Fruit fly (Drosophila melanogaster) whole organism, embryonic: ENCODE results near the gene CG10801.
A peak's percentile ranks its signal among the peaks of the same experiment; 100 is the strongest.

Experiments
- ATbp ChIP-seq: fragments of 200-800 bp; sonication (Bioruptor generic); optimal IDR thresholded peaks from 2 replicates; lab custom pipeline; 2017; ENCODE audit warnings: missing biosample characterization, mild to moderate bottlenecking, missing genetic modification characterization, missing genetic modification reagents
- CG10543 ChIP-seq: fragments of 200-800 bp; sonication (Bioruptor generic); optimal IDR thresholded peaks from 3 replicates; lab custom pipeline; 2017; ENCODE audit warnings: missing biosample characterization, mild to moderate bottlenecking, missing genetic modification characterization, moderate library complexity
- CG10565 ChIP-seq: fragments of 200-800 bp; sonication (Bioruptor generic); optimal IDR thresholded peaks from 3 replicates; lab custom pipeline; 2016; ENCODE audit warnings: missing biosample characterization, mild to moderate bottlenecking, missing genetic modification characterization
- CG11247 ChIP-seq: fragments of 200-800 bp; sonication (Bioruptor generic); IDR thresholded peaks from 2 replicates; pipeline ENCODE4 v1.3.6; 2022; ENCODE audit warnings: missing biosample characterization, missing genetic modification characterization
- CG12659 ChIP-seq: fragments of 200-800 bp; sonication (Bioruptor generic); optimal IDR thresholded peaks from 3 replicates; lab custom pipeline; 2017; ENCODE audit warnings: mild to moderate bottlenecking, missing biosample characterization, missing genetic modification reagents, missing genetic modification characterization
- CG12744 ChIP-seq: fragments of 200-800 bp; sonication (Bioruptor generic); optimal IDR thresholded peaks from 2 replicates; lab custom pipeline; 2016; ENCODE audit warnings: missing biosample characterization, missing genetic modification characterization
- CG13296 ChIP-seq: fragments of 200-800 bp; sonication (Bioruptor generic); optimal IDR thresholded peaks from 3 replicates; lab custom pipeline; 2018; ENCODE audit warnings: missing biosample characterization, mild to moderate bottlenecking, missing genetic modification characterization
- CG14667 ChIP-seq: fragments of 200-800 bp; sonication (Bioruptor generic); IDR thresholded peaks from 2 replicates; pipeline ENCODE4 v1.3.6; 2022; ENCODE audit warnings: missing biosample characterization, missing genetic modification characterization
- CG14860 ChIP-seq: fragments of 200-800 bp; sonication (Bioruptor generic); IDR thresholded peaks from 3 replicates; pipeline ENCODE4 v1.3.6; 2022; ENCODE audit warnings: missing biosample characterization, missing genetic modification characterization; ENCODE audit not compliant: partially characterized antibody
- CG16815 ChIP-seq: fragments of 200-800 bp; sonication (Bioruptor generic); optimal IDR thresholded peaks from 3 replicates; lab custom pipeline; 2017; ENCODE audit warnings: missing biosample characterization, mild to moderate bottlenecking, missing genetic modification characterization
- CG17385 ChIP-seq: fragments of 200-800 bp; sonication (Bioruptor generic); optimal IDR thresholded peaks from 3 replicates; lab custom pipeline; 2018; ENCODE audit warnings: missing biosample characterization, mild to moderate bottlenecking, missing genetic modification characterization
- CG2678 ChIP-seq: fragments of 200-800 bp; sonication (Bioruptor generic); optimal IDR thresholded peaks from 3 replicates; lab custom pipeline; 2019; ENCODE audit warnings: missing biosample characterization, mild to moderate bottlenecking, missing genetic modification characterization, moderate library complexity
- CG2712 ChIP-seq: fragments of 200-800 bp; optimal IDR thresholded peaks from 3 replicates; lab custom pipeline; 2019; ENCODE audit warnings: missing biosample characterization, mild to moderate bottlenecking, missing genetic modification characterization, moderate library complexity
- CG3065 ChIP-seq: fragments of 200-800 bp; sonication (Bioruptor generic); optimal IDR thresholded peaks from 2 replicates; lab custom pipeline; 2016; ENCODE audit warnings: missing biosample characterization, missing genetic modification characterization
- CG31388 ChIP-seq: fragments of 200-800 bp; sonication (Bioruptor generic); optimal IDR thresholded peaks from 2 replicates; lab custom pipeline; 2016; ENCODE audit warnings: missing biosample characterization, missing genetic modification characterization
- CG34224 ChIP-seq: fragments of 200-800 bp; sonication (Bioruptor generic); IDR thresholded peaks from 3 replicates; pipeline ENCODE4 v1.3.6; 2022; ENCODE audit warnings: missing biosample characterization, missing genetic modification characterization; ENCODE audit not compliant: partially characterized antibody
- CG3995 ChIP-seq: fragments of 200-800 bp; sonication (Bioruptor generic); optimal IDR thresholded peaks from 3 replicates; lab custom pipeline; 2016; ENCODE audit warnings: missing biosample characterization, missing genetic modification characterization
- CG5245 ChIP-seq: fragments of 200-800 bp; sonication (Bioruptor generic); optimal IDR thresholded peaks from 3 replicates; lab custom pipeline; 2016; ENCODE audit warnings: missing biosample characterization, missing genetic modification characterization
- CG6791 ChIP-seq: fragments of 200-800 bp; sonication (Bioruptor generic); IDR thresholded peaks from 3 replicates; pipeline ENCODE4 v1.3.6; 2022; ENCODE audit warnings: missing biosample characterization, missing genetic modification characterization; ENCODE audit not compliant: partially characterized antibody
- CG7357 ChIP-seq: fragments of 200-800 bp; sonication (Bioruptor generic); IDR thresholded peaks from 3 replicates; pipeline ENCODE4 v1.3.6; 2022; ENCODE audit warnings: missing biosample characterization, missing genetic modification characterization
- CG7745 ChIP-seq: fragments of 200-800 bp; sonication (Bioruptor generic); optimal IDR thresholded peaks from 2 replicates; lab custom pipeline; 2018; ENCODE audit warnings: missing biosample characterization, mild to moderate bottlenecking, missing genetic modification characterization, moderate library complexity
- CG8924 ChIP-seq: fragments of 200-800 bp; optimal IDR thresholded peaks from 3 replicates; lab custom pipeline; 2019; ENCODE audit warnings: missing biosample characterization, mild to moderate bottlenecking, missing genetic modification characterization, moderate library complexity
- CG9817 ChIP-seq: fragments of 200-800 bp; sonication (Bioruptor generic); optimal IDR thresholded peaks from 2 replicates; lab custom pipeline; 2018; ENCODE audit warnings: missing biosample characterization, mild to moderate bottlenecking, missing genetic modification characterization, moderate library complexity
- Fer1 ChIP-seq: fragments of 200-800 bp; sonication (Bioruptor generic); optimal IDR thresholded peaks from 2 replicates; lab custom pipeline; 2017; ENCODE audit warnings: missing biosample characterization, mild to moderate bottlenecking, missing genetic modification characterization
- H15 ChIP-seq: fragments of 200-800 bp; sonication (Bioruptor generic); IDR thresholded peaks from 3 replicates; pipeline ENCODE4 v1.3.6; 2022; ENCODE audit warnings: missing biosample characterization, missing genetic modification characterization
- H2.0 ChIP-seq: fragments of 200-800 bp; sonication (Bioruptor generic); IDR thresholded peaks from 2 replicates; pipeline ENCODE4 v1.3.6; 2022; ENCODE audit warnings: missing biosample characterization, missing genetic modification characterization
- HHEX ChIP-seq: fragments of 200-800 bp; sonication (Bioruptor generic); optimal IDR thresholded peaks from 3 replicates; lab custom pipeline; 2017; ENCODE audit warnings: missing biosample characterization, mild to moderate bottlenecking, missing genetic modification characterization, missing genetic modification reagents
- HLH54F ChIP-seq: fragments of 200-800 bp; sonication (Bioruptor generic); optimal IDR thresholded peaks from 3 replicates; lab custom pipeline; 2016; ENCODE audit warnings: missing biosample characterization, missing genetic modification characterization
- Meics ChIP-seq: fragments of 200-800 bp; sonication (Bioruptor generic); optimal IDR thresholded peaks from 2 replicates; lab custom pipeline; 2017; ENCODE audit warnings: missing biosample characterization, mild to moderate bottlenecking, missing genetic modification characterization
- Mes4 ChIP-seq: fragments of 200-800 bp; sonication (Bioruptor generic); optimal IDR thresholded peaks from 2 replicates; lab custom pipeline; 2016; ENCODE audit warnings: missing biosample characterization, missing genetic modification characterization
- NC2α ChIP-seq: fragments of 200-800 bp; sonication (Bioruptor generic); optimal IDR thresholded peaks from 2 replicates; lab custom pipeline; 2016; ENCODE audit warnings: missing biosample characterization, missing genetic modification characterization
- Ptx1 ChIP-seq: fragments of 200-800 bp; sonication (Bioruptor generic); IDR thresholded peaks from 2 replicates; pipeline ENCODE4 v1.3.6; 2022; ENCODE audit warnings: missing biosample characterization, missing genetic modification characterization
- Sry-β ChIP-seq: fragments of 200-800 bp; sonication (Bioruptor generic); optimal IDR thresholded peaks from 2 replicates; lab custom pipeline; 2018; ENCODE audit warnings: missing biosample characterization, mild to moderate bottlenecking, missing genetic modification characterization, moderate library complexity
- cas ChIP-seq: fragments of 200-800 bp; sonication (Bioruptor generic); IDR thresholded peaks from 2 replicates; pipeline ENCODE4 v1.3.6; 2022; ENCODE audit warnings: missing biosample characterization, missing genetic modification characterization
- chif ChIP-seq, 2 experiments: fragments of 200-800 bp; sonication (Bioruptor generic); optimal IDR thresholded peaks; 3 replicates each; lab custom pipeline; 2016; ENCODE audit warnings: missing biosample characterization in 2 of 2, missing genetic modification characterization in 2 of 2
- chn ChIP-seq: fragments of 200-800 bp; sonication (Bioruptor generic); optimal IDR thresholded peaks from 2 replicates; lab custom pipeline; 2016; ENCODE audit warnings: missing biosample characterization, missing genetic modification characterization
- cwo ChIP-seq: fragments of 200-800 bp; sonication (Bioruptor generic); optimal IDR thresholded peaks from 3 replicates; lab custom pipeline; 2017; ENCODE audit warnings: missing biosample characterization, missing genetic modification characterization, mild to moderate bottlenecking, moderate library complexity, missing genetic modification reagents
- da ChIP-seq: fragments of 200-800 bp; sonication (Bioruptor generic); optimal IDR thresholded peaks from 2 replicates; lab custom pipeline; 2016; ENCODE audit warnings: missing biosample characterization, missing genetic modification characterization
- gem ChIP-seq: fragments of 200-800 bp; sonication (Bioruptor generic); optimal IDR thresholded peaks from 2 replicates; lab custom pipeline; 2019; ENCODE audit warnings: missing biosample characterization, mild to moderate bottlenecking, missing genetic modification characterization, moderate library complexity
- grn ChIP-seq: fragments of 200-800 bp; sonication (Bioruptor generic); optimal IDR thresholded peaks from 3 replicates; lab custom pipeline; 2017; ENCODE audit warnings: missing biosample characterization, missing genetic modification characterization
- kay ChIP-seq: fragments of 200-800 bp; sonication (Bioruptor generic); optimal IDR thresholded peaks from 2 replicates; lab custom pipeline; 2016; ENCODE audit warnings: missing biosample characterization, missing genetic modification characterization
- ken ChIP-seq: fragments of 200-800 bp; sonication (Bioruptor generic); IDR thresholded peaks from 3 replicates; pipeline ENCODE4 v1.3.6; 2022; ENCODE audit warnings: missing biosample characterization, missing genetic modification characterization
- mam ChIP-seq: fragments of 200-800 bp; sonication (Bioruptor generic); optimal IDR thresholded peaks from 3 replicates; lab custom pipeline; 2016; ENCODE audit warnings: missing biosample characterization, missing genetic modification characterization
- oc ChIP-seq: fragments of 200-800 bp; sonication (Bioruptor generic); optimal IDR thresholded peaks from 2 replicates; lab custom pipeline; 2018; ENCODE audit warnings: missing biosample characterization, mild to moderate bottlenecking, missing genetic modification characterization, moderate library complexity
- p53 ChIP-seq: fragments of 200-800 bp; sonication (Bioruptor generic); optimal IDR thresholded peaks from 2 replicates; lab custom pipeline; 2016; ENCODE audit warnings: missing biosample characterization, missing genetic modification characterization
- pb ChIP-seq: fragments of 200-800 bp; sonication (Bioruptor generic); optimal IDR thresholded peaks from 3 replicates; lab custom pipeline; 2016; ENCODE audit warnings: missing biosample characterization, missing genetic modification characterization
- pzg ChIP-seq: fragments of 200-800 bp; sonication (Bioruptor generic); optimal IDR thresholded peaks from 3 replicates; lab custom pipeline; 2018; ENCODE audit warnings: missing biosample characterization, mild to moderate bottlenecking, missing genetic modification characterization, moderate library complexity
- rib ChIP-seq: fragments of 200-800 bp; sonication (Bioruptor generic); IDR thresholded peaks from 2 replicates; pipeline ENCODE4 v1.3.6; 2022; ENCODE audit warnings: missing biosample characterization, missing genetic modification characterization
- ro ChIP-seq: fragments of 200-800 bp; sonication (Bioruptor generic); IDR thresholded peaks from 2 replicates; pipeline ENCODE4 v1.3.6; 2022; ENCODE audit warnings: missing biosample characterization, missing genetic modification characterization
- salm ChIP-seq: fragments of 200-800 bp; sonication (Bioruptor generic); optimal IDR thresholded peaks from 2 replicates; lab custom pipeline; 2018; ENCODE audit warnings: missing biosample characterization, mild to moderate bottlenecking, missing genetic modification characterization
- so ChIP-seq: fragments of 200-800 bp; sonication (Bioruptor generic); IDR thresholded peaks from 3 replicates; pipeline ENCODE4 v1.3.6; 2022; ENCODE audit warnings: missing biosample characterization, missing genetic modification characterization
- tio ChIP-seq: fragments of 200-800 bp; sonication (Bioruptor generic); optimal IDR thresholded peaks from 2 replicates; lab custom pipeline; 2017; ENCODE audit warnings: missing biosample characterization, missing genetic modification characterization, inconsistent platforms

Gene CG10801

dm6 chrX:3444800-3445199 is 15.6 kb upstream of the CG10801 start (continued):
- TF ChIP-seq CG5245 (no peak), CG2712 (no peak), pzg (no peak), CG7357 (GFP tag; lab: Robert Waterston, UW) (no peak), cas (GFP tag; lab: Robert Waterston, UW) (no peak), CG12659 (GFP tag; lab: Kevin White, UChicago) (no peak), CG14667 (GFP tag; lab: Robert Waterston, UW) (no peak), CG3995 (GFP tag; lab: Kevin White, UChicago) (no peak), Fer1 (GFP tag; lab: Kevin White, UChicago) (peak; percentile 2), da (GFP tag; lab: Kevin White, UChicago) (no peak), CG6791 (GFP tag; lab: Robert Waterston, UW) (no peak), Sry-β (GFP tag; lab: Kevin White, UChicago) (no peak), mam (GFP tag; lab: Kevin White, UChicago) (no peak), Ptx1 (GFP tag; lab: Robert Waterston, UW) (no peak), CG11247 (GFP tag; lab: Robert Waterston, UW) (no peak), gem (tag; lab: Kevin White, UChicago) (peak; percentile 8), ro (GFP tag; lab: Robert Waterston, UW) (no peak), tio (GFP tag; lab: Kevin White, UChicago) (no peak), chif (GFP tag; optimal IDR thresholded peaks at IDR 0.05; lab: Kevin White, UChicago) (no peak), salm (tag; lab: Kevin White, UChicago) (no peak), cwo (GFP tag; lab: Kevin White, UChicago) (peak; percentile 36), kay (no peak), H2.0 (GFP tag; lab: Robert Waterston, UW) (no peak), CG17385 (GFP tag; lab: Kevin White, UChicago) (no peak), CG8924 (no peak), chn (GFP tag; lab: Kevin White, UChicago) (no peak), CG10565 (GFP tag; lab: Kevin White, UChicago) (no peak), oc (tag; lab: Kevin White, UChicago) (no peak), ATbp (GFP tag; lab: Kevin White, UChicago) (no peak), CG34224 (no peak), CG12744 (no peak), HHEX (GFP tag; lab: Kevin White, UChicago) (no peak), NC2α (GFP tag; lab: Kevin White, UChicago) (no peak), rib (GFP tag; lab: Robert Waterston, UW) (no peak), p53 (GFP tag; lab: Kevin White, UChicago) (no peak), H15 (GFP tag; lab: Robert Waterston, UW) (no peak), so (GFP tag; lab: Robert Waterston, UW) (no peak), CG16815 (GFP tag; lab: Kevin White, UChicago) (no peak), CG31388 (no peak), Meics (GFP tag; lab: Kevin White, UChicago) (peak; percentile 14), CG14860 (GFP tag; lab: Robert Waterston, UW) (no peak), HLH54F (no peak), CG3065 (GFP tag; lab: Kevin White, UChicago) (no peak), CG10543 (GFP tag; lab: Kevin White, UChicago) (no peak), grn (GFP tag; lab: Kevin White, UChicago) (peak; percentile 10), ken (GFP tag; lab: Robert Waterston, UW) (no peak), Mes4 (no peak), CG7745 (tag; lab: Kevin White, UChicago) (no peak), CG9817 (tag; lab: Kevin White, UChicago) (no peak), CG2678 (tag; lab: Kevin White, UChicago) (peak; percentile 34), CG13296 (GFP tag; lab: Kevin White, UChicago) (no peak), pb (no peak)
